Fruit fly (Drosophila melanogaster) whole organism, prepupa: ENCODE results near the gene firl.

ENCODE experiments used
- CG10631 ChIP-seq: fragments of 200-800 bp; sonication (Bioruptor generic); optimal IDR thresholded peaks from 2 replicates; lab custom pipeline; 2016; ENCODE audit warnings: missing biosample characterization, missing genetic modification characterization
- CG10669 ChIP-seq: fragments of 200-800 bp; sonication (Bioruptor generic); optimal IDR thresholded peaks from 3 replicates; lab custom pipeline; 2018; ENCODE audit warnings: missing biosample characterization, mild to moderate bottlenecking, missing genetic modification characterization, moderate library complexity
- CG11762 ChIP-seq: fragments of 200-800 bp; sonication (Bioruptor generic); optimal IDR thresholded peaks from 3 replicates; lab custom pipeline; 2016; ENCODE audit warnings: missing biosample characterization, missing genetic modification characterization; ENCODE audit not compliant: insufficient read depth
- CG11902 ChIP-seq: fragments of 200-800 bp; sonication (Bioruptor generic); optimal IDR thresholded peaks from 3 replicates; lab custom pipeline; 2016; ENCODE audit warnings: missing biosample characterization, missing genetic modification characterization
- CG15336 ChIP-seq: fragments of 200-800 bp; sonication (Bioruptor generic); IDR thresholded peaks from 2 replicates; pipeline ENCODE4 v1.3.6; 2022; ENCODE audit warnings: missing biosample characterization, missing genetic modification characterization
- CG1621 ChIP-seq: fragments of 200-800 bp; sonication (Bioruptor generic); optimal IDR thresholded peaks from 3 replicates; lab custom pipeline; 2018; ENCODE audit warnings: missing biosample characterization, mild to moderate bottlenecking, missing genetic modification characterization
- CG16779 ChIP-seq: fragments of 200-800 bp; sonication (Bioruptor generic); optimal IDR thresholded peaks from 3 replicates; lab custom pipeline; 2017; ENCODE audit warnings: missing biosample characterization, mild to moderate bottlenecking, missing genetic modification characterization
- CG3032 ChIP-seq: fragments of 200-800 bp; optimal IDR thresholded peaks from 2 replicates; lab custom pipeline; 2019; ENCODE audit warnings: missing biosample characterization, mild to moderate bottlenecking, missing genetic modification characterization, moderate library complexity
- CG31627 ChIP-seq: fragments of 200-800 bp; sonication (Bioruptor generic); optimal IDR thresholded peaks from 3 replicates; lab custom pipeline; 2016; ENCODE audit warnings: missing biosample characterization, missing genetic modification characterization
- CG32006 ChIP-seq: fragments of 200-800 bp; sonication (Bioruptor generic); optimal IDR thresholded peaks from 3 replicates; lab custom pipeline; 2017; ENCODE audit warnings: missing biosample characterization, mild to moderate bottlenecking, missing genetic modification characterization
- CG34406 ChIP-seq: fragments of 200-800 bp; sonication (Bioruptor generic); optimal IDR thresholded peaks from 3 replicates; lab custom pipeline; 2016; ENCODE audit warnings: missing biosample characterization, missing genetic modification characterization
- CG6792 ChIP-seq: fragments of 200-800 bp; sonication (Bioruptor generic); optimal IDR thresholded peaks from 3 replicates; lab custom pipeline; 2016; ENCODE audit warnings: missing biosample characterization, missing genetic modification characterization
- CG6854 ChIP-seq: fragments of 200-800 bp; sonication (Bioruptor generic); optimal IDR thresholded peaks from 2 replicates; lab custom pipeline; 2017; ENCODE audit warnings: missing biosample characterization, mild to moderate bottlenecking, missing genetic modification characterization
- CG7368 ChIP-seq: fragments of 200-800 bp; sonication (Bioruptor generic); optimal IDR thresholded peaks from 3 replicates; lab custom pipeline; 2016; ENCODE audit warnings: missing biosample characterization, missing genetic modification characterization
- CG8119 ChIP-seq: fragments of 200-800 bp; sonication (Bioruptor generic); IDR thresholded peaks from 3 replicates; pipeline ENCODE4 v1.3.6; 2022; ENCODE audit warnings: missing biosample characterization, missing genetic modification characterization
- CG8319 ChIP-seq: fragments of 200-800 bp; sonication (Bioruptor generic); optimal IDR thresholded peaks from 3 replicates; lab custom pipeline; 2016; ENCODE audit warnings: missing biosample characterization, missing genetic modification characterization
- CG8632 ChIP-seq: fragments of 200-800 bp; sonication (Bioruptor generic); optimal IDR thresholded peaks from 3 replicates; lab custom pipeline; 2016; ENCODE audit warnings: missing biosample characterization, missing genetic modification characterization
- Eip78C ChIP-seq: fragments of 200-800 bp; sonication (Bioruptor generic); peaks from one replicate; lab custom pipeline; 2016; ENCODE audit warnings: missing biosample characterization, missing genetic modification characterization
- Eip93F ChIP-seq: fragments of 200-800 bp; sonication (Bioruptor generic); optimal IDR thresholded peaks from 2 replicates; lab custom pipeline; 2016; ENCODE audit warnings: missing biosample characterization, mild to moderate bottlenecking, missing genetic modification characterization
- Ets21C ChIP-seq: fragments of 200-800 bp; sonication (Bioruptor generic); optimal IDR thresholded peaks from 3 replicates; lab custom pipeline; 2016; ENCODE audit warnings: missing biosample characterization, missing genetic modification characterization
- Hr38 ChIP-seq: sonication (Bioruptor generic); optimal IDR thresholded peaks from 2 replicates; lab custom pipeline; 2016; ENCODE audit warnings: missing biosample characterization, missing genetic modification characterization
- Hr4 ChIP-seq: fragments of 200-800 bp; sonication (Bioruptor generic); optimal IDR thresholded peaks from 3 replicates; lab custom pipeline; 2016; ENCODE audit warnings: missing biosample characterization, missing genetic modification characterization
- Lpt ChIP-seq: fragments of 200-800 bp; sonication (Bioruptor generic); optimal IDR thresholded peaks from 3 replicates; lab custom pipeline; 2016; ENCODE audit warnings: missing biosample characterization, missing genetic modification characterization
- Met ChIP-seq: fragments of 200-800 bp; sonication (Bioruptor generic); optimal IDR thresholded peaks from 3 replicates; lab custom pipeline; 2016; ENCODE audit warnings: missing biosample characterization, missing genetic modification characterization
- OdsH ChIP-seq: fragments of 200-800 bp; sonication (Bioruptor generic); optimal IDR thresholded peaks from 3 replicates; lab custom pipeline; 2016; ENCODE audit warnings: missing biosample characterization, missing genetic modification characterization
- Smox ChIP-seq: fragments of 200-800 bp; sonication (Bioruptor generic); optimal IDR thresholded peaks from 3 replicates; lab custom pipeline; 2016; ENCODE audit warnings: missing biosample characterization, missing genetic modification characterization
- cyc ChIP-seq: fragments of 200-800 bp; sonication (Bioruptor generic); optimal IDR thresholded peaks from 3 replicates; lab custom pipeline; 2016; ENCODE audit warnings: missing biosample characterization, missing genetic modification characterization
- dac ChIP-seq: fragments of 200-800 bp; sonication (Bioruptor generic); optimal IDR thresholded peaks from 2 replicates; lab custom pipeline; 2017; ENCODE audit warnings: missing biosample characterization, mild to moderate bottlenecking, missing genetic modification characterization
- dsx ChIP-seq: fragments of 200-800 bp; optimal IDR thresholded peaks from 3 replicates; lab custom pipeline; 2019; ENCODE audit warnings: missing biosample characterization, mild to moderate bottlenecking, missing genetic modification characterization, moderate library complexity; ENCODE audit not compliant: poor library complexity, severe bottlenecking
- eg ChIP-seq: fragments of 200-800 bp; sonication (Bioruptor generic); IDR thresholded peaks from 3 replicates; pipeline ENCODE4 v1.3.6; 2022; ENCODE audit warnings: missing biosample characterization, missing genetic modification characterization
- fd85E ChIP-seq: fragments of 200-800 bp; sonication (Bioruptor generic); optimal IDR thresholded peaks from 3 replicates; lab custom pipeline; 2016; ENCODE audit warnings: missing biosample characterization, missing genetic modification characterization
- pdm3 ChIP-seq: fragments of 200-800 bp; sonication (Bioruptor generic); optimal IDR thresholded peaks from 3 replicates; lab custom pipeline; 2016; ENCODE audit warnings: missing biosample characterization, missing genetic modification characterization
- salr ChIP-seq, 2 experiments: fragments of 200-800 bp; sonication (Bioruptor generic); optimal IDR thresholded peaks; 3 replicates each; lab custom pipeline; 2016 to 2018; ENCODE audit warnings: missing biosample characterization in 2 of 2, missing genetic modification characterization in 2 of 2, mild to moderate bottlenecking in 1 of 2
- ss ChIP-seq, 2 experiments: fragments of 200-800 bp; sonication (Bioruptor generic); optimal IDR thresholded peaks; 2 replicates in 1 of 2; 3 replicates in 1 of 2; lab custom pipeline; 2017 to 2018; ENCODE audit warnings: mild to moderate bottlenecking in 2 of 2, missing biosample characterization in 2 of 2, missing genetic modification characterization in 2 of 2, moderate library complexity in 1 of 2
- svp ChIP-seq: fragments of 200-800 bp; sonication (Bioruptor generic); peaks from one replicate; lab custom pipeline; 2016; ENCODE audit warnings: missing biosample characterization, missing genetic modification characterization
- vri ChIP-seq: fragments of 200-800 bp; sonication (Bioruptor generic); optimal IDR thresholded peaks from 3 replicates; lab custom pipeline; 2016; ENCODE audit warnings: missing biosample characterization, mild to moderate bottlenecking, missing genetic modification characterization

The firl gene

DNA sequence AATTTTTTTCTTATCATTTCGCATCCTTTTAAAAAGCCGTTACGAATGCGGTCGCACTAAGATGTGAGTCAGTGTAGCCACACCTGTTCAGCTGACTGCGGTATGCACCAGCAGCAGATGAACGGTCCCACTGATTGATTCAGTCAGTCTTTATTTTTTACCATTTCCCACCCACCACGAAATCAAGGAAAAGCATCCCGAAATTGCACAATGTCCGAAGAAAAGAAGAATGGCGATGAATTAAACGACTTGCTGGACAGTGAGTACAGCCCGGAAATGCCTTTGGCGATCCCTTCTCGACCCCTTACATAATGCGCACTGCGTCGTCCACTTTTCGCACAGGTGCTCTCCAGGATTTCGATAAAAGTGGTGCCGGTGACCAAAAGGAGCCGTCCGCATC lies 27.1 kb upstream of the firl start:
- TF ChIP-seq CG31627 (GFP tag; lab: Kevin White, UChicago) (no peak), CG32006 (GFP tag; lab: Kevin White, UChicago) (no peak), CG10669 (GFP tag; lab: Kevin White, UChicago) (no peak), CG6792 (no peak), CG8632 (GFP tag; lab: Kevin White, UChicago) (no peak), dac (GFP tag; lab: Kevin White, UChicago) (no peak)

- TF ChIP-seq ss (GFP tag; optimal IDR thresholded peaks at IDR 0.05; lab: Kevin White, UChicago): no peak
- no peak for TF ChIP-seq Ets21C (GFP tag; lab: Kevin White, UChicago)
- no peak for TF ChIP-seq pdm3 (GFP tag; lab: Kevin White, UChicago)
- no peak for TF ChIP-seq Hr4 (GFP tag; lab: Kevin White, UChicago)
- no peak for TF ChIP-seq vri (GFP tag; lab: Kevin White, UChicago)
- no peak for TF ChIP-seq Met (GFP tag; lab: Kevin White, UChicago)
- TF ChIP-seq CG1621 (tag; lab: Kevin White, UChicago): no peak
- no peak for TF ChIP-seq CG16779 (tag; lab: Kevin White, UChicago)
- TF ChIP-seq CG34406: no peak
- TF ChIP-seq CG6854: no peak
- TF ChIP-seq fd85E: no peak
- no peak for TF ChIP-seq CG3032 (tag; lab: Kevin White, UChicago)
- TF ChIP-seq CG8119 (GFP tag; lab: Robert Waterston, UW): no peak
- no peak for TF ChIP-seq CG15336 (GFP tag; lab: Robert Waterston, UW)
- no peak for TF ChIP-seq CG8632 (GFP tag; lab: Kevin White, UChicago)
- TF ChIP-seq OdsH (GFP tag; lab: Kevin White, UChicago): no peak
- no peak for TF ChIP-seq dac (GFP tag; lab: Kevin White, UChicago)
- TF ChIP-seq salr (GFP tag; optimal IDR thresholded peaks at IDR 0.05; lab: Kevin White, UChicago): no peak
- TF ChIP-seq CG8319 (GFP tag; lab: Kevin White, UChicago): no peak
Observed at dm6 chr2L:12092719-12093118, 26.1 kb upstream of the firl start.

- no peak for TF ChIP-seq CG6854
- TF ChIP-seq salr (GFP tag; optimal IDR thresholded peaks at IDR 0.05; lab: Kevin White, UChicago): no peak
Observed at dm6 chr2L:12092041-12092440, 25.5 kb upstream of the firl start.

DNA sequence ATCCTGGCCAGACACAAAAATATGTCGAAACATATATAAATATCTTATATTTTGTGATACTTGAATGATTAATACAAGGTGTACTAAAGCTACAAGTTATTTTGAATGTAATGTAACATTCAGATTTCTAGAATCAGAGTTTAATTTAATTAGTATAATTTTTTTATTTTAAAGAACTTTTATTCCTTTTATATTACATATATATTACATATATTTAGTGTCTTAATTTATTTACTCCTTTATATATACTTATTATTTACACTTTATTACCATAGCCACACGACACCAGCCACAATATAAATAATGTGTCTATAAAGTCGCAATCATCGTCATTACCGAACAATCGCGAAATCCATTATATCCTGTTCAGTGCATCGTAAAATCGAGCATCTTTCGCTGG lies 24.9 kb upstream of the firl start, which contains the start of gene Pex19:
Pex19 (plus strand) TSS at position 301 of the 400 bp plus-strand sequence.
- TF ChIP-seq CG6792 (no peak), Lpt (GFP tag; lab: Kevin White, UChicago) (no peak), CG7368 (GFP tag; lab: Kevin White, UChicago) (no peak), cyc (GFP tag; lab: Kevin White, UChicago) (no peak), Eip78C (no peak), Hr38 (GFP tag; lab: Kevin White, UChicago) (no peak), CG8319 (GFP tag; lab: Kevin White, UChicago) (no peak), svp (no peak), CG10631 (no peak), Smox (GFP tag; lab: Kevin White, UChicago) (no peak), Met (GFP tag; lab: Kevin White, UChicago) (no peak), Hr4 (GFP tag; lab: Kevin White, UChicago) (no peak), vri (GFP tag; lab: Kevin White, UChicago) (no peak), CG6854 (no peak), CG11902 (no peak), CG8119 (GFP tag; lab: Robert Waterston, UW) (no peak), dsx (GFP tag; lab: Kevin White, UChicago) (no peak), Eip93F (no peak), CG11762 (GFP tag; lab: Kevin White, UChicago) (no peak), eg (GFP tag; lab: Robert Waterston, UW) (no peak)
- TF ChIP-seq, all 60 proteins: peak for 0
